Worm (Caenorhabditis elegans): Measurements from ENCODE around the gene igcm-4.

ce11 chrX:2000517-2000916 is 45.6 kb downstream of the igcm-4 start:
- no peak for TF ChIP-seq blmp-1 (tag; optimal IDR thresholded peaks at IDR 0.05)
- no peak for TF ChIP-seq unc-39 (tag; optimal IDR thresholded peaks at IDR 0.05)
- no peak for TF ChIP-seq elt-3 (tag; optimal IDR thresholded peaks at IDR 0.05)
